Worm (Caenorhabditis elegans) whole organism, early embryonic: Measurements from ENCODE around the gene srsx-10.

Source experiments
- B0310.2 ChIP-seq: sonication (generic microtip); optimal IDR thresholded peaks from 2 replicates; lab custom pipeline; 2016; ENCODE audit warnings: mild to moderate bottlenecking, missing genetic modification characterization, missing compliant biosample characterization
- F13C5.2 ChIP-seq: sonication (generic microtip); optimal IDR thresholded peaks from 2 replicates; lab custom pipeline; 2017; ENCODE audit warnings: mild to moderate bottlenecking, missing genetic modification characterization, inconsistent platforms, missing compliant biosample characterization
- aly-1 ChIP-seq: sonication (generic microtip); optimal IDR thresholded peaks from 2 replicates; lab custom pipeline; 2016; ENCODE audit warnings: missing genetic modification characterization, missing compliant biosample characterization
- ama-1 ChIP-seq: fragments of 150-350 bp; optimal IDR thresholded peaks from 2 replicates; lab custom pipeline; 2014
- ceh-13 ChIP-seq: fragments of 200-800 bp; sonication (Bioruptor generic); optimal IDR thresholded peaks from 2 replicates; lab custom pipeline; 2018; ENCODE audit warnings: mild to moderate bottlenecking, missing genetic modification characterization, missing compliant biosample characterization
- ceh-36 ChIP-seq: sonication (generic microtip); optimal IDR thresholded peaks from 2 replicates; lab custom pipeline; 2016; ENCODE audit warnings: missing genetic modification characterization, inconsistent platforms, missing compliant biosample characterization
- ets-7 ChIP-seq: sonication (generic microtip); optimal IDR thresholded peaks from 2 replicates; lab custom pipeline; 2016; ENCODE audit warnings: missing genotype, missing genetic modification characterization, missing compliant biosample characterization
- flt-1 ChIP-seq: fragments of 200-800 bp; sonication (Bioruptor generic); IDR thresholded peaks from 2 replicates; pipeline ENCODE4 v1.3.6; 2022; ENCODE audit warnings: missing genetic modification characterization, missing compliant biosample characterization
- hmbx-1 ChIP-seq: sonication (generic microtip); optimal IDR thresholded peaks from 2 replicates; lab custom pipeline; 2016; ENCODE audit warnings: mild to moderate bottlenecking, missing genetic modification characterization, missing compliant biosample characterization
- hmg-4 ChIP-seq: fragments of 200-800 bp; sonication (Bioruptor generic); optimal IDR thresholded peaks from 2 replicates; lab custom pipeline; 2018; ENCODE audit warnings: mild to moderate bottlenecking, missing genetic modification characterization, missing compliant biosample characterization
- hnd-1 ChIP-seq: sonication (generic microtip); optimal IDR thresholded peaks from 2 replicates; lab custom pipeline; 2016; ENCODE audit warnings: missing genetic modification characterization, missing compliant biosample characterization
- pes-1 ChIP-seq: fragments of 200-800 bp; sonication (Bioruptor generic); IDR thresholded peaks from 2 replicates; pipeline ENCODE4 v1.3.6; 2022; ENCODE audit warnings: missing genetic modification reagents, missing genetic modification characterization, missing compliant biosample characterization
- scrt-1 ChIP-seq: fragments of 200-800 bp; sonication (Bioruptor generic); IDR thresholded peaks from 2 replicates; pipeline ENCODE4 v1.3.6; 2022; ENCODE audit warnings: missing genetic modification characterization, missing compliant biosample characterization
- sea-1 ChIP-seq: fragments of 200-800 bp; sonication (Bioruptor generic); conservative IDR thresholded peaks from 2 replicates; pipeline ENCODE4 v1.3.6; 2022; ENCODE audit warnings: missing genetic modification characterization, missing compliant biosample characterization
- tbx-11 ChIP-seq: fragments of 200-800 bp; sonication (Bioruptor generic); IDR thresholded peaks from 2 replicates; pipeline ENCODE4 v1.3.6; 2022; ENCODE audit warnings: missing genetic modification characterization, missing compliant biosample characterization
- tbx-37 ChIP-seq: fragments of 200-800 bp; sonication (Bioruptor generic); conservative IDR thresholded peaks from 2 replicates; pipeline ENCODE4 v1.3.6; 2022; ENCODE audit warnings: missing genetic modification reagents, missing genetic modification characterization, missing compliant biosample characterization
- tra-4 ChIP-seq: sonication (generic microtip); optimal IDR thresholded peaks from 2 replicates; lab custom pipeline; 2017; ENCODE audit warnings: missing genetic modification characterization, missing compliant biosample characterization

Gene srsx-10

DNA sequence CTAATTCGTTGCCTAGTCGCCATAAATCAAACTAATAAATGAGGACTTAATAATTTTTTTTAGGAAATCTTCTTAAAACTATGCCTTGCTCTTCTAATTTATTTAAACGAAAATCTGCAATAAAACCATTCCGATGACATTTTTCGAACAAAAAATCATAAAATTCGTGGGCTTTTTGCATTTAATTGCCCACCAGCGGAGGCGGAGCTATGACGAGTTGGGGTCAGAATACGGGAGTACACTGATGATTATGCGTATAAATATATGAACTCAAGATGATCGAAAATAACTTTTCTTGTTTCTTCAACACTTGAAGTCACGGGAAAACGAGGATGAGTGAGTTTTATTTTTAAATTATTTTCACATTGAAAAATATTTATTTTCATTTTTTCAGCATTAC, 40.2 kb downstream of the srsx-10 start, which contains the start of gene catp-2:
Gene catp-2, plus strand, starts transcription at position 301 of the 400 bp plus-strand sequence.
- TF ChIP-seq ets-7 (tag; lab: Kevin White, UChicago) (no peak), tbx-11 (GFP tag; lab: Robert Waterston, UW) (no peak), hmg-4 (GFP tag; lab: Kevin White, UChicago) (no peak), F13C5.2 (tag; lab: Kevin White, UChicago) (no peak), scrt-1 (GFP tag; lab: Robert Waterston, UW) (no peak), tbx-37 (no peak), aly-1 (no peak), hnd-1 (tag; lab: Kevin White, UChicago) (no peak), ceh-36 (tag; lab: Kevin White, UChicago) (no peak), pes-1 (GFP tag; lab: Robert Waterston, UW) (no peak), sea-1 (GFP tag; lab: Robert Waterston, UW) (no peak), B0310.2 (tag; lab: Kevin White, UChicago) (no peak), flt-1 (GFP tag; lab: Robert Waterston, UW) (no peak), tra-4 (tag; lab: Kevin White, UChicago) (no peak), hmbx-1 (tag; lab: Kevin White, UChicago) (no peak), ama-1 (lab: Kevin White, UChicago) (no peak)

DNA sequence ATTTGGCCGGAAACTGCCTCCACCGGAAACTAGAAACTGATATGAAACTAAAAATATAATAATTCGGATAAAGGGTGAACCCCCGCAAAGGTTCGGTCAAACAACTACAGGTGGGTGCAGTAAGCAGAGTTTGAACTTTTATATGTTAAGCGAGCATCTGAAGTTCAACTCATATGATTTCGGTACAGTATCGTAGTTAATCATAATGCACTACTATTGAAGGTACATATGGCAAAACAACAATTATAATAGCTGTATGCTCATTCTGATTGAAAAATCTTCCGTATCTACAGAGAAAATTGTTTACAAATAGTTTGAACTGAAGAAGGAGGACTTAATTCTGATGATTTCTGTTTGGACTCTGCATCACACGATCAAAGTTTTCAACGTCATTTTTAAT, 41.3 kb downstream of the srsx-10 start:
- TF ChIP-seq B0310.2 (tag; lab: Kevin White, UChicago) (no peak), scrt-1 (GFP tag; lab: Robert Waterston, UW) (no peak), hnd-1 (tag; lab: Kevin White, UChicago) (no peak), tra-4 (tag; lab: Kevin White, UChicago) (no peak), F13C5.2 (tag; lab: Kevin White, UChicago) (no peak)

DNA sequence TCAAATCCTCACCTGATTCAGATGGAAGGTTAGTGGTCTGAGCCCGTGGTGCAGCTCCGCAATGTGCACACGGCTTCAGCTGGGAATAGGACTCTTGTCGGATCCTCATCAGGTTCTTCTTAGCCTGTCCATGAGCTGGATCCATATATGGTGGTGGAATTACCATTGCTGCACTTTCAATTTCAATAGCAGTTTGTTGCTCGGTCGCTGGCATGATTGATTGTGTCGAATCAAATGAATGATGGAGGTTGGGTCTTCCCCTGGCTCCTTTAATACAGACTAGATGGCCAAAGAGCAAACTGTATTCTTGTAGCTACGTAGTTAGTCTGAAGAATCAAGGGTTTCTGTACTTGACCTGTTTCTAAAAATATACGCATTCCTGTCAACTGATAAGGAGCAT, 41.8 kb downstream of the srsx-10 start, which contains the start of gene C02E7.10:
Gene C02E7.10, minus strand, starts transcription at position 232 of the 400 bp plus-strand sequence.
- no peak for TF ChIP-seq tbx-11 (GFP tag; lab: Robert Waterston, UW)

DNA sequence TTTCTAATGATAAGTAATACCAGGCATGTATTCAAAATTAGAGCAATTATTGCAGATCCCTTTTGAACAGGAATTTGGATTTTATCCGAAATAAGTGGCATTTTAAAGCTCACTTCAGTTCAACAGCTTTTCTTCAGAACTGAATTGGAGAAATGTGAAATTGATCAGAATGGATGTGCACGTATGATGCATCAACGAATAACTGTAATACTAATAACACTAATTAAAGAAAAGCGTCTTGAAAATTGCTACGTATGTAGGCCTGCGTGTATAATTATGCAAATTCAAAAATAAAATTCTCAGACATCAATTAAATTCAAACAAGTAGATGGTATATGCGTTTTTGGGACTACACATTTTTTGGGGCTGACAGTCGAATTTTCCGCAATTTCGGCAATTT, 44.7 kb downstream of the srsx-10 start, which contains the start of gene str-205:
Gene str-205, minus strand, starts transcription at position 101 of the 400 bp plus-strand sequence.
- TF ChIP-seq ets-7 (tag; lab: Kevin White, UChicago) (no peak), flt-1 (GFP tag; lab: Robert Waterston, UW) (no peak), hmg-4 (GFP tag; lab: Kevin White, UChicago) (no peak), tbx-11 (GFP tag; lab: Robert Waterston, UW) (no peak), ama-1 (lab: Kevin White, UChicago) (no peak)

DNA sequence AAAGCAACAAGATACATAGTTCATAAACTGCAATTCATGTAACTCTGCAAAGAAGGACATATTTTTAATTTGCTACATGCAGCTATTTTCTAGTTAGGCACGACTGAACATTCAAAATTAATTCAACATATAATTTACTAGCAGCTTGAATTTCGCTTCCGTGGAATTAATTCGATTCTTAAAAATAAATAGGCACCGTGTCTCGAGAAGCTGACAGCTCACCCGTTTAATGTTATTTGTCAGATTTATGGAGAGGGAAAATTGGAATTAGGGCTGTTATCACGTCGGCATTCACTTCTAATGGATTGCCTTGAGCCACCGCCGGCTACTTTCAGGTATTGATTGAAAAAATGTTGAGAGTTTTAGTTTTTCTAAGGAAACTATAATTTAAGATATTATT, 48.2 kb downstream of the srsx-10 start, which contains the start of gene srh-21:
Gene srh-21, plus strand, starts transcription at position 301 of the 400 bp plus-strand sequence.
- no peak for TF ChIP-seq ceh-36 (tag; lab: Kevin White, UChicago)
- no peak for TF ChIP-seq aly-1
- TF ChIP-seq tra-4 (tag; lab: Kevin White, UChicago), result no peak
- TF ChIP-seq sea-1 (GFP tag; lab: Robert Waterston, UW), result no peak
- TF ChIP-seq flt-1 (GFP tag; lab: Robert Waterston, UW), result no peak
- no peak for TF ChIP-seq pes-1 (GFP tag; lab: Robert Waterston, UW)
- no peak for TF ChIP-seq hmg-4 (GFP tag; lab: Kevin White, UChicago)
- TF ChIP-seq F13C5.2 (tag; lab: Kevin White, UChicago), result no peak
- TF ChIP-seq ama-1 (lab: Kevin White, UChicago), result no peak

DNA sequence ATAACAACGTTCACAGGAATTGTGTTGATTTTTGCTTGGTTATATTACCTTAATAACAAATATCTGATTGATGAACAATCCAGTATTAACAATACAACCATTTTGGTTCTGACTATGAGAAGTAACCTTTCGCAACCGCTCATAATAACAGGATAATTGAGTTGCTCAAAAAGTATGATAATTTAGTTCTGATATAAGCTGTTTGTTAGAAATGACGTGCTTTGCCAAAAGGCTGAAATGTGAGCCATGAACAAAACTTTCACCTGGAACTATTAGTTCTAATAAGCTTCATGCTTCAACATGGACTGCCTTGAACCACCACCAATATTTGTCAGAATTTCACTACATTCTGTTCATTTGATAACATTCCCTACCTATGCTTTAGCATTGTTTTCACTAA, 50.0 kb downstream of the srsx-10 start, which contains the start of gene srh-20:
Gene srh-20, plus strand, starts transcription at position 301 of the 400 bp plus-strand sequence.
- TF ChIP-seq tra-4 (tag; lab: Kevin White, UChicago) (no peak), F13C5.2 (tag; lab: Kevin White, UChicago) (no peak), ceh-36 (tag; lab: Kevin White, UChicago) (no peak), ceh-13 (GFP tag; lab: Kevin White, UChicago) (no peak), B0310.2 (tag; lab: Kevin White, UChicago) (no peak), tbx-37 (no peak), pes-1 (GFP tag; lab: Robert Waterston, UW) (no peak), hmg-4 (GFP tag; lab: Kevin White, UChicago) (no peak), hmbx-1 (tag; lab: Kevin White, UChicago) (no peak)
